Worm (Caenorhabditis elegans): Measurements from ENCODE around the gene Y51A2D.8.

DNA sequence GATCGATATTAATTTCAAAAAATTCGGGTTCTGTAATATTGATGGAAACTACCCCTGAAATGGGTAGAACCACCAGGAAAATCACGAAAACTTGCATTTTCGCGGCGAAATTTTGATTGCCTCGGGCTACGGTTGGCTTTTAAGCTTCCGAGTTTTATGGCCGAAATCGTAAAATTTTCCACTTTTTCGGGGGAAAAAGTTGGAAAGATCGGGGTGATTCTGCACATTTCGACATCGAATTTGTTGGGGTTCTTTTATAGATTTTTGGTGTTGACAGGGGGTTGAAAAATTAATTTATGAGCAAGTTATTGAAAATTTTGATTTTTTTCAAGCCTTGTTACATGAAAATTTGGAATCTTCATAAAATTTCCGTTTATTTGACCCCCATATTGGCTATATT, at the start of gene Y51A2D.8:
- no peak for TF ChIP-seq nhr-47 (tag; optimal IDR thresholded peaks at IDR 0.05)
- no peak for TF ChIP-seq hlh-4 (tag; optimal IDR thresholded peaks at IDR 0.05)
- TF ChIP-seq nhr-76 (tag; optimal IDR thresholded peaks at IDR 0.05), result no peak
